Worm (Caenorhabditis elegans) whole organism, L1 larva: Measurements from ENCODE around the gene R04B5.7.
A peak's percentile ranks its signal among the peaks of the same experiment; 100 is the strongest.
"Not testable (repeated sequence)": the region's sequence is repeated elsewhere in the genome, so short reads cannot be mapped to it uniquely, and the experiment has no call there.

Experiments
- C16A3.4 ChIP-seq: fragments of 150-350 bp; optimal IDR thresholded peaks from 2 replicates; lab custom pipeline; 2014; ENCODE audit warnings: missing biosample characterization, missing genetic modification characterization
- aha-1 ChIP-seq: fragments of 150-350 bp; optimal IDR thresholded peaks from 2 replicates; lab custom pipeline; 2014; ENCODE audit warnings: missing biosample characterization, missing genetic modification characterization
- aly-2 ChIP-seq: fragments of 150-350 bp; optimal IDR thresholded peaks from 2 replicates; lab custom pipeline; 2014; ENCODE audit warnings: missing biosample characterization, missing genetic modification characterization
- blmp-1 ChIP-seq: fragments of 150-350 bp; optimal IDR thresholded peaks from 2 replicates; lab custom pipeline; 2014; ENCODE audit warnings: missing biosample characterization, missing genetic modification characterization
- ceh-8 ChIP-seq: fragments of 200-800 bp; sonication (Bioruptor generic); optimal IDR thresholded peaks from 2 replicates; lab custom pipeline; 2018; ENCODE audit warnings: mild to moderate bottlenecking, missing genetic modification characterization, moderate library complexity, missing compliant biosample characterization
- ceh-88 ChIP-seq: fragments of 200-800 bp; sonication (Bioruptor generic); IDR thresholded peaks from 2 replicates; pipeline ENCODE4 v1.3.6; 2022; ENCODE audit warnings: missing genetic modification characterization, missing compliant biosample characterization
- efl-1 ChIP-seq, 4 experiments: fragments of 150-350 bp; optimal IDR thresholded peaks in 3 of 4; peaks in 1 of 4; 1 replicate in 1 of 4; 2 replicates in 3 of 4; lab custom pipeline; 2014; ENCODE audit warnings: missing biosample characterization in 2 of 4, missing genetic modification characterization in 2 of 4, missing genetic modification reagents in 2 of 4
- elt-2 ChIP-seq: sonication (generic microtip); optimal IDR thresholded peaks from 2 replicates; lab custom pipeline; 2016; ENCODE audit warnings: missing genetic modification characterization, mild to moderate bottlenecking, inconsistent platforms, missing compliant biosample characterization, missing genetic modification reagents
- elt-3 ChIP-seq, 6 experiments: fragments of 150-350 bp in 1 of 6; sonication (generic microtip); optimal IDR thresholded peaks; 2 replicates each; lab custom pipeline; 2017 to 2018; ENCODE audit warnings: missing biosample characterization in 6 of 6, missing genetic modification characterization in 6 of 6, inconsistent platforms in 1 of 6
- fkh-10 ChIP-seq: sonication (generic microtip); optimal IDR thresholded peaks from 2 replicates; lab custom pipeline; 2017; ENCODE audit warnings: missing biosample characterization, missing genetic modification reagents, missing genetic modification characterization
- fkh-4 ChIP-seq: sonication (generic microtip); optimal IDR thresholded peaks from 2 replicates; lab custom pipeline; 2016; ENCODE audit warnings: missing compliant biosample characterization, missing genetic modification characterization, borderline replicate concordance
- grh-1 ChIP-seq: fragments of 200-800 bp; sonication (Bioruptor generic); IDR thresholded peaks from 2 replicates; pipeline ENCODE4 v1.3.6; 2022; ENCODE audit warnings: missing genetic modification reagents, missing genetic modification characterization, missing compliant biosample characterization
- hpl-2 ChIP-seq: fragments of 150-350 bp; optimal IDR thresholded peaks from 2 replicates; lab custom pipeline; 2014; ENCODE audit warnings: missing biosample characterization, missing genetic modification reagents, missing genetic modification characterization
- isw-1 ChIP-seq: fragments of 200-800 bp; sonication (Bioruptor generic); IDR thresholded peaks from 2 replicates; pipeline ENCODE4 v1.3.6; 2022; ENCODE audit warnings: missing genetic modification characterization, missing compliant biosample characterization
- jun-1 ChIP-seq: fragments of 150-350 bp; optimal IDR thresholded peaks from 2 replicates; lab custom pipeline; 2014; ENCODE audit warnings: missing biosample characterization, missing genetic modification reagents, missing genetic modification characterization
- lin-13 ChIP-seq: fragments of 150-350 bp; optimal IDR thresholded peaks from 2 replicates; lab custom pipeline; 2014; ENCODE audit warnings: missing biosample characterization, missing genetic modification reagents, missing genetic modification characterization
- lin-14 ChIP-seq: fragments of 200-800 bp; sonication (Bioruptor generic); optimal IDR thresholded peaks from 2 replicates; lab custom pipeline; 2018; ENCODE audit warnings: mild to moderate bottlenecking, missing genetic modification characterization, moderate library complexity, missing compliant biosample characterization
- lin-35 ChIP-seq, 2 experiments: fragments of 150-350 bp; optimal IDR thresholded peaks; 2 replicates each; lab custom pipeline; 2014; ENCODE audit warnings: missing biosample characterization in 2 of 2, missing genetic modification characterization in 2 of 2, missing genetic modification reagents in 2 of 2
- lin-39 ChIP-seq: fragments of 150-350 bp; optimal IDR thresholded peaks from 2 replicates; lab custom pipeline; 2014; ENCODE audit warnings: missing biosample characterization, missing genetic modification reagents, missing genetic modification characterization
- lsy-2 ChIP-seq, 2 experiments: fragments of 150-350 bp; optimal IDR thresholded peaks; 2 replicates each; lab custom pipeline; 2014; ENCODE audit warnings: missing biosample characterization in 2 of 2, missing genetic modification characterization in 2 of 2
- mab-9 ChIP-seq: fragments of 200-800 bp; sonication (Bioruptor generic); IDR thresholded peaks from 2 replicates; pipeline ENCODE4 v1.3.6; 2022; ENCODE audit warnings: missing genetic modification reagents, missing genetic modification characterization, missing compliant biosample characterization
- mep-1 ChIP-seq: fragments of 150-350 bp; optimal IDR thresholded peaks from 2 replicates; lab custom pipeline; 2014; ENCODE audit warnings: missing biosample characterization, missing genetic modification characterization
- nhr-19 ChIP-seq: fragments of 200-800 bp; sonication (Bioruptor generic); conservative IDR thresholded peaks from 2 replicates; pipeline ENCODE4 v1.3.6; 2022; ENCODE audit warnings: missing genetic modification characterization, missing compliant biosample characterization
- nhr-20 ChIP-seq: sonication (generic microtip); optimal IDR thresholded peaks from 2 replicates; lab custom pipeline; 2016; ENCODE audit warnings: mild to moderate bottlenecking, missing genetic modification characterization, missing compliant biosample characterization
- nhr-28 ChIP-seq: fragments of 150-350 bp; optimal IDR thresholded peaks from 2 replicates; lab custom pipeline; 2014; ENCODE audit warnings: missing biosample characterization, missing genetic modification characterization
- nhr-47 ChIP-seq: sonication (generic microtip); optimal IDR thresholded peaks from 2 replicates; lab custom pipeline; 2016; ENCODE audit warnings: mild to moderate bottlenecking, missing genetic modification characterization, moderate library complexity, missing compliant biosample characterization
- nhr-76 ChIP-seq: sonication (generic microtip); optimal IDR thresholded peaks from 2 replicates; lab custom pipeline; 2017; ENCODE audit warnings: missing biosample characterization, missing genetic modification characterization
- nhr-85 ChIP-seq: sonication (generic microtip); peaks from one replicate; lab custom pipeline; 2016; ENCODE audit warnings: missing genetic modification characterization, inconsistent platforms, missing compliant biosample characterization
- nhr-90 ChIP-seq: sonication (generic microtip); optimal IDR thresholded peaks from 2 replicates; lab custom pipeline; 2016; ENCODE audit warnings: mild to moderate bottlenecking, missing genetic modification characterization, missing compliant biosample characterization; ENCODE audit not compliant: poor library complexity
- pax-3 ChIP-seq: fragments of 200-800 bp; sonication (Bioruptor generic); optimal IDR thresholded peaks from 2 replicates; lab custom pipeline; 2018; ENCODE audit warnings: mild to moderate bottlenecking, missing genetic modification characterization, moderate library complexity, missing compliant biosample characterization
- pqm-1 ChIP-seq: sonication (generic microtip); optimal IDR thresholded peaks from 3 replicates; lab custom pipeline; 2017; ENCODE audit warnings: missing biosample characterization, missing genetic modification characterization
- rnt-1 ChIP-seq: sonication (generic microtip); optimal IDR thresholded peaks from 2 replicates; lab custom pipeline; 2016; ENCODE audit warnings: mild to moderate bottlenecking, missing genetic modification characterization, moderate library complexity, missing compliant biosample characterization
- snpc-4 ChIP-seq: fragments of 150-350 bp; optimal IDR thresholded peaks from 2 replicates; lab custom pipeline; 2014; ENCODE audit warnings: missing biosample characterization, missing genetic modification characterization
- snu-23 ChIP-seq: sonication (generic microtip); optimal IDR thresholded peaks from 2 replicates; lab custom pipeline; 2016; ENCODE audit warnings: missing genetic modification characterization, missing compliant biosample characterization
- sox-4 ChIP-seq: sonication (generic microtip); optimal IDR thresholded peaks from 2 replicates; lab custom pipeline; 2016; ENCODE audit warnings: missing genetic modification characterization, missing compliant biosample characterization
- sup-37 ChIP-seq: fragments of 200-800 bp; sonication (Bioruptor generic); optimal IDR thresholded peaks from 2 replicates; lab custom pipeline; 2018; ENCODE audit warnings: mild to moderate bottlenecking, missing genetic modification characterization, missing compliant biosample characterization
- tbx-2 ChIP-seq: sonication (generic microtip); optimal IDR thresholded peaks from 2 replicates; lab custom pipeline; 2016; ENCODE audit warnings: missing genetic modification characterization, missing compliant biosample characterization
- unc-98 ChIP-seq: fragments of 200-800 bp; sonication (Bioruptor generic); IDR thresholded peaks from 2 replicates; pipeline ENCODE4 v1.3.6; 2022; ENCODE audit warnings: missing genetic modification characterization, missing compliant biosample characterization
- xbp-1 ChIP-seq: sonication (generic microtip); optimal IDR thresholded peaks from 2 replicates; lab custom pipeline; 2016; ENCODE audit warnings: missing genetic modification characterization, missing compliant biosample characterization

The R04B5.7 gene

DNA sequence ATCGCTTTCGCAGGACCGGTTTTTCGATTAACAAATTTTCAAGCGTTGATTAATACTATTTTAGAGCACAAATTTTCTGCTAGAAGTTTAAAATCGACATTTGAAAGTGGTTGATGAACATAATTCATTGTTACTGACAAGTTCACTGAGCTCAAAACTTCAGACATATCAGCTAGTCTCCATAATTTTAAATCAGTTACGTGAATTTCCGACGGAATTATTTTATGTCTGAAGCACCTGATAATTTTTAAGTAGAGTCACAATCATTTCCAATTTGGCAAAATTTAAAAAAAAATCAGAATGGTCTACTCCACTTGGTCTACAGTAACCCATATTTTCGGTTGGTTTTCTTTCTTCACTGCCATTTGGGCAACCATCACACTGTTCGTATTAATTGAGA, 38.5 kb downstream of the R04B5.7 start, which contains the start of gene str-118:
Gene str-118, plus strand, starts transcription at position 301 of the 400 bp plus-strand sequence.
- TF ChIP-seq pqm-1 (tag; lab: Kevin White, UChicago) (no peak), aly-2 (tag; lab: Kevin White, UChicago) (no peak), fkh-4 (no peak), elt-2 (tag; lab: Kevin White, UChicago) (no peak), nhr-76 (no peak), nhr-28 (tag; lab: Kevin White, UChicago) (no peak), grh-1 (no peak), lin-39 (tag; lab: Kevin White, UChicago) (no peak), lin-13 (GFP tag; lab: Kevin White, UChicago) (no peak), mab-9 (GFP tag; lab: Robert Waterston, UW) (no peak), ceh-8 (no peak), ceh-88 (GFP tag; lab: Robert Waterston, UW) (no peak), aha-1 (tag; lab: Kevin White, UChicago) (no peak), sup-37 (GFP tag; lab: Kevin White, UChicago) (no peak), nhr-47 (tag; lab: Kevin White, UChicago) (no peak), C16A3.4 (tag; lab: Kevin White, UChicago) (no peak), tbx-2 (tag; lab: Kevin White, UChicago) (no peak)

DNA sequence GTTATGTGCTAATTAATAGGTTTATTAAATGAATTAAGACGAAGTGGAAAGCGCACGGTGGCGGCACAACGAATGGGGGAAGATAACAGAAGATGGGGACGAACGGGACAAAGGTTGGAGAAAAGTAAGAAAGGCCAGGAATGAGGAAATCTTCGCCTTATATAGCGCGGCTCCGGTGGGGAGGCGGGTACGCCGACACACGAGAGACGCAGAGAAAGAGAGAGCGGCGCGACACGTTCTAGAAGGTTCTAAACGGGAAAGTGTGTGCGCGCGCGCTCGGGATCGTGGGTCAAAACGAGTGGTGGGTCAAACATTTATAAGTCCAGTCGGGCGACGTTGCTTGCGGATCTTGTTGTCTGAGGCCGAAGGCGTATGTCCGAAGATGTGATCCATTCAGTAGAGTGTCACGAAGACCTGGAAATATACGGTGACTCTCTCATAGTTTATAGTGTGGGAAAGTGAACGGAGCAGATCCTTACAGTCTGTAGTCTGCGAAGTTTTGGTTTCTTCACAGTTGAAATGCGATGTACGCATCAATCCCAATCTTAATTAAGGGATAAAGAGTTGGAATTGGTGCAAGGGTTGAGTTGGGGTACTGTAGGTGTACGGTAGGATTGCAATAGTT, 41.1 kb downstream of the R04B5.7 start:
- TF ChIP-seq nhr-19 (GFP tag; lab: Robert Waterston, UW): peak; percentile 42
- peak; percentile 12; the same call in 1 of the 2 replicates for TF ChIP-seq isw-1 (GFP tag; lab: Robert Waterston, UW)
- TF ChIP-seq grh-1: peak; percentile 74
- not testable (repeated sequence) for TF ChIP-seq efl-1 (optimal IDR thresholded peaks at IDR 0.05; lab: Kevin White, UChicago)
- peak in 1 of 2 experiments; percentile 78 for TF ChIP-seq efl-1 (GFP tag; optimal IDR thresholded peaks at IDR 0.05 in 1 of 2; lab: Kevin White, UChicago)

DNA sequence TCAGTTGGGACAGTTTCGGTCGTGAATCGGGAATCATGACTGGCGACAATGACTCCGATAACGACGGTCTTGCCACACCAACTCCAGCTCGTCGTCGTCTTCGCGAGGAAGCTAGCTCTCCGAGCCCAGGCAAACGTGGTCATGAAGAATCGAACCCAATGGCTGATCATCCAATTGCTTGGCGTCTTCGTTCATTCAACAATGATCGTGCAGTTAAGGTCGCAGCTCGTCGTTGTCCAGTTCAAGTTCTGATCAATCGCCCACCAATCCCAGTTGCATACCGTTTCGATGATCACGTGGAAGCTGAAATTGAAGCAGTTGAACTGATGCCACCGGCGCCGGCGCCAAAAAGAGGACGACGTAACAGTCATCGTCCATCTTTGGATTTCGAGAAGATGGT, 43.2 kb downstream of the R04B5.7 start:
- TF ChIP-seq blmp-1 (tag; lab: Kevin White, UChicago) (no peak), rnt-1 (no peak), pqm-1 (tag; lab: Kevin White, UChicago) (no peak), fkh-10 (GFP tag; lab: Kevin White, UChicago) (no peak), nhr-20 (tag; lab: Kevin White, UChicago) (no peak), pax-3 (tag; lab: Kevin White, UChicago) (no peak), jun-1 (tag; lab: Kevin White, UChicago) (no peak), snpc-4 (tag; lab: Kevin White, UChicago) (no peak), nhr-90 (tag; lab: Kevin White, UChicago) (no peak), sox-4 (no peak), unc-98 (no peak)

DNA sequence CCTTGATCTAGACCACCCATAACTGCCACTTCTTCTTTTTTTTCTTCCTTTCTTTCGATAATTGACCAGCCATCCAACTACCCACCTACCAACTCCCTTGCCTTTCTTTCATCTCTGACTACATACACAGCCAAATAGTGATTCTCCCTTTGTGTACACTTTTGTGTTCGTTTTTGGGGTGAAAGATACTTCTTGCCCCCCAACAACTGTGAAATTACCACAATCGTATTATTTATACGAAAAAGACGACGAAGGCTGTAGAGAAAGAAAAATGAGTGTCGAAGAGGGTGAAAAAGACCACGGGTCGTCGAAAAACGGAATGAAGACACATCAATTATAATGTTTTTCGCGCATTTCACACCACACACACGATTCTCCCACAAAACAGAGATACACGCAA, 43.9 kb downstream of the R04B5.7 start:
- peak; percentile 24 for TF ChIP-seq xbp-1 (tag; lab: Kevin White, UChicago)
- TF ChIP-seq nhr-20 (tag; lab: Kevin White, UChicago): peak; percentile 10
- TF ChIP-seq hpl-2 (GFP tag; lab: Kevin White, UChicago): no peak
- TF ChIP-seq lin-39 (tag; lab: Kevin White, UChicago): no peak
- peak in 1 of 2 experiments; percentile 16 for TF ChIP-seq lin-35 (GFP tag; optimal IDR thresholded peaks at IDR 0.05; lab: Kevin White, UChicago)
- TF ChIP-seq efl-1 (optimal IDR thresholded peaks at IDR 0.05; lab: Kevin White, UChicago): no peak
- peak in 1 of 2 experiments; percentile 72 for TF ChIP-seq efl-1 (GFP tag; optimal IDR thresholded peaks at IDR 0.05 in 1 of 2; lab: Kevin White, UChicago)
- TF ChIP-seq mep-1: peak; percentile 51
- TF ChIP-seq lsy-2 (tag; optimal IDR thresholded peaks at IDR 0.05; lab: Kevin White, UChicago): peak in 1 of 2 experiments; percentile 36
- peak; percentile 54 for TF ChIP-seq lin-14
- peak; percentile 79 for TF ChIP-seq blmp-1 (tag; lab: Kevin White, UChicago)
- TF ChIP-seq elt-3 (tag; optimal IDR thresholded peaks at IDR 0.05; lab: Kevin White, UChicago): peak in 1 of 6 experiments; percentile 37
- TF ChIP-seq snu-23 (GFP tag; lab: Kevin White, UChicago): peak; percentile 1
- TF ChIP-seq C16A3.4 (tag; lab: Kevin White, UChicago): no peak
- TF ChIP-seq nhr-85: peak; percentile 76
